Fruit fly (Drosophila melanogaster) whole organism, embryonic: Measurements from ENCODE around the gene Unc-115a.
A peak's percentile ranks its signal among the peaks of the same experiment; 100 is the strongest.

Source experiments
- Aef1 ChIP-seq: fragments of 200-800 bp; sonication (Bioruptor generic); IDR thresholded peaks from 3 replicates; pipeline ENCODE4 v1.3.6; 2022; ENCODE audit warnings: missing biosample characterization, missing genetic modification characterization
- Atf3 ChIP-seq: fragments of 200-800 bp; sonication (Bioruptor generic); optimal IDR thresholded peaks from 3 replicates; lab custom pipeline; 2016; ENCODE audit warnings: missing biosample characterization, missing genetic modification characterization
- B-H1 ChIP-seq: fragments of 200-800 bp; sonication (Bioruptor generic); IDR thresholded peaks from 3 replicates; pipeline ENCODE4 v1.3.6; 2022; ENCODE audit warnings: missing biosample characterization, missing genetic modification characterization
- Blimp-1 ChIP-seq: fragments of 200-800 bp; sonication (Bioruptor generic); optimal IDR thresholded peaks from 3 replicates; lab custom pipeline; 2018; ENCODE audit warnings: missing biosample characterization, missing genetic modification characterization, mild to moderate bottlenecking, moderate library complexity, missing genetic modification reagents
- CG10654 ChIP-seq: fragments of 200-800 bp; sonication (Bioruptor generic); optimal IDR thresholded peaks from 2 replicates; lab custom pipeline; 2016; ENCODE audit warnings: missing biosample characterization, missing genetic modification characterization
- CG11504 ChIP-seq: fragments of 200-800 bp; sonication (Bioruptor generic); optimal IDR thresholded peaks from 3 replicates; lab custom pipeline; 2019; ENCODE audit warnings: missing biosample characterization, mild to moderate bottlenecking, missing genetic modification characterization, moderate library complexity
- CG12155 ChIP-seq: fragments of 200-800 bp; sonication (Bioruptor generic); optimal IDR thresholded peaks from 3 replicates; lab custom pipeline; 2016; ENCODE audit warnings: missing biosample characterization, missing genetic modification characterization
- CG17385 ChIP-seq: fragments of 200-800 bp; sonication (Bioruptor generic); optimal IDR thresholded peaks from 3 replicates; lab custom pipeline; 2018; ENCODE audit warnings: missing biosample characterization, mild to moderate bottlenecking, missing genetic modification characterization
- CG17829 ChIP-seq: fragments of 200-800 bp; optimal IDR thresholded peaks from 2 replicates; lab custom pipeline; 2019; ENCODE audit warnings: missing biosample characterization, mild to moderate bottlenecking, missing genetic modification characterization, moderate library complexity
- CG2678 ChIP-seq: fragments of 200-800 bp; sonication (Bioruptor generic); optimal IDR thresholded peaks from 3 replicates; lab custom pipeline; 2019; ENCODE audit warnings: missing biosample characterization, mild to moderate bottlenecking, missing genetic modification characterization, moderate library complexity
- CG3281 ChIP-seq: fragments of 200-800 bp; sonication (Bioruptor generic); optimal IDR thresholded peaks from 3 replicates; lab custom pipeline; 2017; ENCODE audit warnings: missing biosample characterization, mild to moderate bottlenecking, missing genetic modification characterization
- CG3726 ChIP-seq: fragments of 200-800 bp; sonication (Bioruptor generic); IDR thresholded peaks from 3 replicates; pipeline ENCODE4, ENCODE4 v1.3.6; 2022; ENCODE audit warnings: missing biosample characterization, missing genetic modification characterization
- CG4424 ChIP-seq: fragments of 200-800 bp; sonication (Bioruptor generic); optimal IDR thresholded peaks from 3 replicates; lab custom pipeline; 2016; ENCODE audit warnings: missing biosample characterization, missing genetic modification characterization
- CG7372 ChIP-seq: fragments of 200-800 bp; sonication (Bioruptor generic); IDR thresholded peaks from 2 replicates; pipeline ENCODE4 v1.3.6; 2022; ENCODE audit warnings: missing biosample characterization, missing genetic modification characterization
- CG8765 ChIP-seq: fragments of 200-800 bp; sonication (Bioruptor generic); IDR thresholded peaks from 2 replicates; pipeline ENCODE4 v1.3.6; 2022; ENCODE audit warnings: missing biosample characterization, missing genetic modification characterization
- CTCF ChIP-seq: fragments of 200-800 bp; sonication (Bioruptor generic); optimal IDR thresholded peaks from 2 replicates; lab custom pipeline; 2017; ENCODE audit warnings: missing biosample characterization, mild to moderate bottlenecking, missing genetic modification characterization, moderate library complexity
- Eip74EF ChIP-seq, 2 experiments: fragments of 200-800 bp in 1 of 2; fragments of >200 bp in 1 of 2; sonication (Bioruptor generic) in 1 of 2; optimal IDR thresholded peaks; 2 replicates each; lab custom pipeline; 2017 to 2019; ENCODE audit warnings: missing biosample characterization in 2 of 2, missing genetic modification characterization in 2 of 2, mild to moderate bottlenecking in 1 of 2, moderate library complexity in 1 of 2
- Ets65A ChIP-seq: fragments of 200-800 bp; sonication (Bioruptor generic); peaks from one replicate; lab custom pipeline; 2016; ENCODE audit warnings: missing biosample characterization, missing genetic modification characterization
- Fer1 ChIP-seq: fragments of 200-800 bp; sonication (Bioruptor generic); optimal IDR thresholded peaks from 2 replicates; lab custom pipeline; 2017; ENCODE audit warnings: missing biosample characterization, mild to moderate bottlenecking, missing genetic modification characterization
- GATAe ChIP-seq: fragments of 200-800 bp; sonication (Bioruptor generic); conservative IDR thresholded peaks from 2 replicates; pipeline ENCODE4 v1.3.6; 2022; ENCODE audit warnings: missing biosample characterization, missing genetic modification characterization
- H15 ChIP-seq: fragments of 200-800 bp; sonication (Bioruptor generic); IDR thresholded peaks from 3 replicates; pipeline ENCODE4 v1.3.6; 2022; ENCODE audit warnings: missing biosample characterization, missing genetic modification characterization
- HLH54F ChIP-seq: fragments of 200-800 bp; sonication (Bioruptor generic); optimal IDR thresholded peaks from 3 replicates; lab custom pipeline; 2016; ENCODE audit warnings: missing biosample characterization, missing genetic modification characterization
- HmgZ ChIP-seq: fragments of 200-800 bp; sonication (Bioruptor generic); optimal IDR thresholded peaks from 2 replicates; lab custom pipeline; 2018; ENCODE audit warnings: missing biosample characterization, mild to moderate bottlenecking, missing genetic modification characterization
- Hr78 ChIP-seq, 2 experiments: fragments of 200-800 bp in 1 of 2; fragments of >200 bp in 1 of 2; sonication (Bioruptor generic) in 1 of 2; optimal IDR thresholded peaks; 2 replicates each; lab custom pipeline; 2017 to 2019; ENCODE audit warnings: missing biosample characterization in 2 of 2, missing genetic modification characterization in 2 of 2, mild to moderate bottlenecking in 1 of 2, moderate library complexity in 1 of 2
- Mes4 ChIP-seq: fragments of 200-800 bp; sonication (Bioruptor generic); optimal IDR thresholded peaks from 2 replicates; lab custom pipeline; 2016; ENCODE audit warnings: missing biosample characterization, missing genetic modification characterization
- Neu2 ChIP-seq: fragments of 200-800 bp; sonication (Bioruptor generic); optimal IDR thresholded peaks from 3 replicates; lab custom pipeline; 2016; ENCODE audit warnings: missing biosample characterization, missing genetic modification characterization, borderline replicate concordance
- Oli ChIP-seq: fragments of 200-800 bp; sonication (Bioruptor generic); optimal IDR thresholded peaks from 2 replicates; lab custom pipeline; 2018; ENCODE audit warnings: missing biosample characterization, mild to moderate bottlenecking, missing genetic modification characterization, moderate library complexity
- Optix ChIP-seq: fragments of 200-800 bp; sonication (Bioruptor generic); IDR thresholded peaks from 3 replicates; pipeline ENCODE4 v1.3.6; 2022; ENCODE audit warnings: missing biosample characterization, missing genetic modification characterization
- Pdp1 ChIP-seq, 2 experiments: fragments of 200-800 bp; sonication (Bioruptor generic); optimal IDR thresholded peaks; 3 replicates each; lab custom pipeline; 2016; ENCODE audit warnings: missing biosample characterization in 2 of 2, missing genetic modification characterization in 2 of 2, mild to moderate bottlenecking in 1 of 2, moderate library complexity in 1 of 2
- Taf1 ChIP-seq: fragments of 200-800 bp; sonication (Bioruptor generic); IDR thresholded peaks from 2 replicates; pipeline ENCODE4 v1.3.6; 2022; ENCODE audit warnings: missing biosample characterization, missing genetic modification characterization
- bab2 ChIP-seq: fragments of 200-800 bp; sonication (Bioruptor generic); optimal IDR thresholded peaks from 2 replicates; lab custom pipeline; 2016; ENCODE audit warnings: missing biosample characterization, missing genetic modification characterization
- cas ChIP-seq: fragments of 200-800 bp; sonication (Bioruptor generic); IDR thresholded peaks from 2 replicates; pipeline ENCODE4 v1.3.6; 2022; ENCODE audit warnings: missing biosample characterization, missing genetic modification characterization
- cwo ChIP-seq: fragments of 200-800 bp; sonication (Bioruptor generic); optimal IDR thresholded peaks from 3 replicates; lab custom pipeline; 2017; ENCODE audit warnings: missing biosample characterization, missing genetic modification characterization, mild to moderate bottlenecking, moderate library complexity, missing genetic modification reagents
- dpn ChIP-seq, 2 experiments: fragments of 200-800 bp; sonication (Bioruptor generic); optimal IDR thresholded peaks; 3 replicates each; lab custom pipeline; 2016; ENCODE audit warnings: missing biosample characterization in 2 of 2, missing genetic modification characterization in 2 of 2
- dysf ChIP-seq: fragments of 200-800 bp; sonication (Bioruptor generic); IDR thresholded peaks from 3 replicates; pipeline ENCODE4 v1.3.6; 2022; ENCODE audit warnings: missing biosample characterization, missing genetic modification characterization
- exex ChIP-seq: fragments of 200-800 bp; sonication (Bioruptor generic); optimal IDR thresholded peaks from 4 replicates; lab custom pipeline; 2018; ENCODE audit warnings: missing biosample characterization, mild to moderate bottlenecking, missing genetic modification characterization, moderate library complexity
- fd3F ChIP-seq: fragments of 200-800 bp; sonication (Bioruptor generic); optimal IDR thresholded peaks from 2 replicates; lab custom pipeline; 2018; ENCODE audit warnings: missing biosample characterization, mild to moderate bottlenecking, missing genetic modification characterization, moderate library complexity
- grau ChIP-seq: fragments of 200-800 bp; optimal IDR thresholded peaks from 3 replicates; lab custom pipeline; 2019; ENCODE audit warnings: missing biosample characterization, mild to moderate bottlenecking, missing genetic modification characterization, moderate library complexity
- jumu ChIP-seq: fragments of 200-800 bp; sonication (Bioruptor generic); optimal IDR thresholded peaks from 3 replicates; lab custom pipeline; 2016; ENCODE audit warnings: missing biosample characterization, missing genetic modification characterization
- lmd ChIP-seq: fragments of 200-800 bp; sonication (Bioruptor generic); IDR thresholded peaks from 2 replicates; pipeline ENCODE4 v1.3.6; 2022; ENCODE audit warnings: missing biosample characterization, missing genetic modification characterization
- nerfin-2 ChIP-seq: fragments of 200-800 bp; sonication (Bioruptor generic); IDR thresholded peaks from 2 replicates; pipeline ENCODE4 v1.3.6; 2022; ENCODE audit warnings: missing biosample characterization, missing genetic modification characterization; ENCODE audit not compliant: partially characterized antibody
- salm ChIP-seq: fragments of 200-800 bp; sonication (Bioruptor generic); optimal IDR thresholded peaks from 2 replicates; lab custom pipeline; 2018; ENCODE audit warnings: missing biosample characterization, mild to moderate bottlenecking, missing genetic modification characterization
- sens ChIP-seq: fragments of 200-800 bp; sonication (Bioruptor generic); peaks from one replicate; lab custom pipeline; 2016; ENCODE audit warnings: missing biosample characterization, missing genetic modification characterization
- slou ChIP-seq: fragments of 200-800 bp; sonication (Bioruptor generic); optimal IDR thresholded peaks from 3 replicates; lab custom pipeline; 2016; ENCODE audit warnings: missing biosample characterization, missing genetic modification characterization
- tx ChIP-seq: fragments of 200-800 bp; sonication (Bioruptor generic); optimal IDR thresholded peaks from 2 replicates; lab custom pipeline; 2016; ENCODE audit warnings: missing biosample characterization, missing genetic modification characterization
- zen ChIP-seq: fragments of 200-800 bp; sonication (Bioruptor generic); optimal IDR thresholded peaks from 3 replicates; lab custom pipeline; 2018; ENCODE audit warnings: missing biosample characterization, mild to moderate bottlenecking, missing genetic modification characterization, moderate library complexity

Gene Unc-115a

DNA sequence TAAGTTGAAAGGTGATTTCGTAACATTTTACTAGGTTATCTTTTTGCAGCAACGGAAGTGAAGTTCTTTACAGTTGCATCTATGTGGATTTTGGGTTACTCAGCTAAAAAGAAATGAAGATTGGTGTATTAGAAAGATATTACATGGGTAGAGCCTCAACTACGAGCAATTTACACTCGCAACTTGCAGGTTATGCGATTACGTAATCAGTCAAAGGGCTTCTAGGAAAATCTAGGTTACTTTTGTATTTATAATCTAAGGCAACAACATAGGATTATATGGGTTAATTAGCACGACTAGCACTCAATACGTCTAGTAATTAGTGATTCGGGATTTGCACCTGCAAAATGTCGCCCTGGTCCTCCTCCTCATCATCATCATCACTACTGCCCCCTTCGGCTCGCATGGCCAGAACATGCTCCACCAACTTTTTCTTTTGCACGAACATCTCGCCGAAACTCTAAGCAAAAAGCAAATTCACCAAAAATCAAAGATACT lies 31.0 kb downstream of the Unc-115a start, which contains the start of gene Dhc1:
Gene Dhc1 (minus strand): TSS at position 448 of the 498 bp plus-strand sequence.
- peak in 1 of 2 experiments; percentile 94 for TF ChIP-seq Pdp1 (GFP tag; optimal IDR thresholded peaks at IDR 0.05; lab: Kevin White, UChicago)
- TF ChIP-seq Hr78 (GFP tag; optimal IDR thresholded peaks at IDR 0.05; lab: Kevin White, UChicago): no peak

DNA sequence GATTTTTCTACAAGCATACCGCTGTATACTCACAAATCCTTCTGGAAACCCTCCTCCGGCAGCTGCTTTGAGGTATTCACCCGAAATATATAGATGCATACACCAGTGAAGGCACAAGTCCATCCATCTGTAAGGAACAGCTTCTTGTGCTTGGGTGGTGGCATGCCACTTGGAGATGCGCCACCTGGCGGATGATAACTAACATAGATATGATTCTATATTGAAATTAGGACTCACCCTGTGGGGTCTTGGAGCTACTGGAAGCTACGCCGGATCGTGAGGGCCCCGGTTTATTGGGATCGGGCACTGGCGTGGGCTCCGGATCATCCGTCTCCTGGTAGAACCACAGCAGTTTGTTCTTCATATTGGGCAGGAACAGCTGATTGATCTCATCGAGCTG lies 32.0 kb downstream of the Unc-115a start:
- TF ChIP-seq CG3726: no peak
- TF ChIP-seq CTCF (GFP tag; lab: Kevin White, UChicago): peak; percentile 68
- 0 out of 3 replicates have a peak, but pooled peaks have one; percentile 24 for TF ChIP-seq dysf (GFP tag; lab: Robert Waterston, UW)
- no peak for TF ChIP-seq CG17385 (GFP tag; lab: Kevin White, UChicago)
- no peak for TF ChIP-seq salm (tag; lab: Kevin White, UChicago)

DNA sequence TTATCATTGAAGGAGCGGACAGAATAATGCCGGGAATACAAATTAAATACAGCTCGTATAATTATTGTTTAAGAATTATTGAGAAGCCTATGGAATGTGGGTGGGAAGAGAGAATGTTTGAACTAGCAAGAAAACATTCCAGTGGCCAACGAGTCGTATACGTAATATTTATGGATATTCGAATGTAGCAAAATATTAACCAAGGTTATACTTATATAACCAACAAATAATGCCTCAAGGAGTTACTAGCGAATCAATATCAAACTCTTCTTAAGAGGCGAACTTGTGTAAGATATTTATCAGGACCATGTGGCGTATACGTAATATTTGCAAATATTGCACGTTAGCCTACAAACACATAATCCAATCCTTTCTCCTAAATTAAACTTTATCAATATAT lies 39.8 kb downstream of the Unc-115a start:
- TF ChIP-seq CG8765: no peak
- no peak for TF ChIP-seq Optix
- no peak for TF ChIP-seq Blimp-1 (GFP tag; lab: Kevin White, UChicago)
- peak; percentile 61 for TF ChIP-seq CG7372 (GFP tag; lab: Robert Waterston, UW)
- no peak for TF ChIP-seq dpn (GFP tag; optimal IDR thresholded peaks at IDR 0.05; lab: Kevin White, UChicago)
- no peak for TF ChIP-seq Eip74EF (GFP tag; optimal IDR thresholded peaks at IDR 0.05; lab: Kevin White, UChicago)
- no peak for TF ChIP-seq CG12155
- TF ChIP-seq CG4424 (GFP tag; lab: Kevin White, UChicago): no peak
- TF ChIP-seq Pdp1 (GFP tag; optimal IDR thresholded peaks at IDR 0.05; lab: Kevin White, UChicago): peak in 1 of 2 experiments; percentile 54
- no peak for TF ChIP-seq fd3F (GFP tag; lab: Kevin White, UChicago)
- TF ChIP-seq Aef1 (GFP tag; lab: Robert Waterston, UW): no peak
- no peak for TF ChIP-seq nerfin-2 (GFP tag; lab: Robert Waterston, UW)

DNA sequence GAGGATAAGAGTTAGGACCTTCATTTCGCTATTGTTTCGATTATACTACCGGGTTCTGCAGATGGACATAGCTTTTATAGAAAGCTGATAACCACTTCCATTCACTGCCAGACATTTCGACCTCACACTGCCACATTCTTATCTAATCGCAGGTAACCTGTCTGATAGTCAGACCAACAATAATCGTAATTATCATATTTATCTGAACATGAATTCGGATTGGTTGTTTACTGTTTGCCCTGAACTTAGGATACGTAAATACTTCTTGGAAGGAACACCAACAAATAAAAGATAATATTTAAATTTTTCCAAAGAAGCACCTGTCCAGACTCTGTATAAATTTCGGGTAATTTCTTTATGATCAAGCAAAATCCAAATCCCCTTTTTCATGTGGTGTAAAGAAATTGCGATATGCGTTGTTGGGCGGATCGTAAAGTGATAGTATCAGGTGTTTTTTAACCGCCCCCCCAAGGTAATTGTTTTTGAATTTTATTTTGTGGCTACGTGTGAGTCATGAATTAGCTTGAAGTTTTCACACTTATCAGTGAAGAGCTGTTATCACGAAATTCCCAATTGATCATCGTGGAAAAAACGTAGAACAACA lies 59.0 kb downstream of the Unc-115a start, which contains the start of gene Fst:
Gene Fst (minus strand): TSS at position 51 of the 604 bp plus-strand sequence.
- TF ChIP-seq Mes4 (GFP tag; lab: Kevin White, UChicago): no peak
- TF ChIP-seq Taf1 (GFP tag; lab: Robert Waterston, UW): no peak
- peak; percentile 9 for TF ChIP-seq cwo (GFP tag; lab: Kevin White, UChicago)
- peak; percentile 90 for TF ChIP-seq exex (tag; lab: Kevin White, UChicago)
- TF ChIP-seq Atf3 (GFP tag; lab: Kevin White, UChicago): no peak
- TF ChIP-seq Oli (tag; lab: Kevin White, UChicago): no peak
- TF ChIP-seq CG3281 (GFP tag; lab: Kevin White, UChicago): no peak
- no peak for TF ChIP-seq cas (GFP tag; lab: Robert Waterston, UW)
- TF ChIP-seq GATAe: peak; percentile 62
- TF ChIP-seq HmgZ (tag; lab: Kevin White, UChicago): no peak
- no peak for TF ChIP-seq zen (tag; lab: Kevin White, UChicago)
- no peak for TF ChIP-seq lmd (GFP tag; lab: Robert Waterston, UW)
- TF ChIP-seq CG17829 (tag; lab: Kevin White, UChicago): no peak
- no peak for TF ChIP-seq Neu2 (GFP tag; lab: Kevin White, UChicago)
- no peak for TF ChIP-seq grau
- no peak for TF ChIP-seq jumu (GFP tag; lab: Kevin White, UChicago)
- TF ChIP-seq bab2 (GFP tag; lab: Kevin White, UChicago): no peak
- no peak for TF ChIP-seq Ets65A
- no peak for TF ChIP-seq tx (GFP tag; lab: Kevin White, UChicago)
- no peak for TF ChIP-seq CG10654 (GFP tag; lab: Kevin White, UChicago)
- peak; percentile 49 for TF ChIP-seq sens
- TF ChIP-seq CG11504 (tag; lab: Kevin White, UChicago): no peak
- TF ChIP-seq CG2678 (tag; lab: Kevin White, UChicago): peak; percentile 25
- TF ChIP-seq HLH54F (GFP tag; lab: Kevin White, UChicago): no peak
- TF ChIP-seq Fer1 (GFP tag; lab: Kevin White, UChicago): no peak
- TF ChIP-seq H15 (GFP tag; lab: Robert Waterston, UW): no peak
- no peak for TF ChIP-seq B-H1 (GFP tag; lab: Robert Waterston, UW)
- no peak for TF ChIP-seq slou
